Worm (Caenorhabditis elegans): Measurements from ENCODE around the gene fbxa-88.

- TF ChIP-seq tbx-11 (GFP tag; IDR thresholded peaks at IDR 0.05), result no peak
- TF ChIP-seq flt-1 (GFP tag; IDR thresholded peaks at IDR 0.05), result no peak
- TF ChIP-seq ama-1 (optimal IDR thresholded peaks at IDR 0.05), result no peak
- no peak for TF ChIP-seq pes-1 (GFP tag; IDR thresholded peaks at IDR 0.05)
- no peak for TF ChIP-seq ceh-36 (tag; optimal IDR thresholded peaks at IDR 0.05)
- TF ChIP-seq B0310.2 (tag; optimal IDR thresholded peaks at IDR 0.05), result no peak
- TF ChIP-seq sea-1 (GFP tag; conservative IDR thresholded peaks at IDR 0.05), result no peak
- TF ChIP-seq hmg-4 (GFP tag; optimal IDR thresholded peaks at IDR 0.05), result no peak
- no peak for TF ChIP-seq F13C5.2 (tag; optimal IDR thresholded peaks at IDR 0.05)
- TF ChIP-seq hmbx-1 (tag; optimal IDR thresholded peaks at IDR 0.05), result no peak
- TF ChIP-seq aly-1 (tag; optimal IDR thresholded peaks at IDR 0.05), result no peak
- no peak for TF ChIP-seq ets-7 (tag; optimal IDR thresholded peaks at IDR 0.05)
Observed at ce11 chrV:16171721-16172120, 28.8 kb upstream of the fbxa-88 start, which contains the start of gene K05D4.9.

Data from whole organism, early embryonic.